Fruit fly (Drosophila melanogaster): Measurements from ENCODE around the gene CG5001.

Gene CG5001

dm6 chr2L:1177522-1177921 is 8.0 kb upstream of the CG5001 start, which contains the start of gene CG4896 (continued):
- TF ChIP-seq hkb (optimal IDR thresholded peaks at IDR 0.05) = no peak
- no peak for TF ChIP-seq hkb (GFP tag; IDR thresholded peaks at IDR 0.05)
- TF ChIP-seq ind (GFP tag; optimal IDR thresholded peaks at IDR 0.05) = no peak
- TF ChIP-seq Abd-B (GFP tag; optimal IDR thresholded peaks at IDR 0.05) = no peak
- no peak for TF ChIP-seq CG6854 (GFP tag; optimal IDR thresholded peaks at IDR 0.05)
- no peak for TF ChIP-seq trem (tag; optimal IDR thresholded peaks at IDR 0.05)
- peak; percentile 80 for TF ChIP-seq CG4617 (GFP tag; optimal IDR thresholded peaks at IDR 0.05; ENCODE audit: borderline replicate concordance)
- peak; percentile 27; the same call in 1 of the 3 replicates for TF ChIP-seq row (GFP tag; IDR thresholded peaks at IDR 0.05)
- no peak for TF ChIP-seq sens-2 (GFP tag; IDR thresholded peaks at IDR 0.05)
- TF ChIP-seq mld (GFP tag; IDR thresholded peaks at IDR 0.05; ENCODE audit: partially characterized antibody) = no peak
- peak; percentile 48; the same call in 2 of the 3 replicates for TF ChIP-seq knrl (GFP tag; IDR thresholded peaks at IDR 0.05; ENCODE audit: partially characterized antibody)
- no peak for TF ChIP-seq Nf-YC (tag; optimal IDR thresholded peaks at IDR 0.05)
- TF ChIP-seq trh (GFP tag; optimal IDR thresholded peaks at IDR 0.05) = no peak
- no peak for TF ChIP-seq sr (GFP tag; IDR thresholded peaks at IDR 0.05)
- no peak for TF ChIP-seq CG4360 (GFP tag; IDR thresholded peaks at IDR 0.05)
- no peak for TF ChIP-seq sim (GFP tag; IDR thresholded peaks at IDR 0.05)
- TF ChIP-seq Xrp1 (GFP tag; IDR thresholded peaks at IDR 0.05) = peak; percentile 27; the same call in 1 of the 2 replicates
- TF ChIP-seq chif (GFP tag; optimal IDR thresholded peaks at IDR 0.05) = no peak
- no peak for TF ChIP-seq HmgD (GFP tag; optimal IDR thresholded peaks at IDR 0.05)
- TF ChIP-seq CG11247 (GFP tag; IDR thresholded peaks at IDR 0.05) = no peak
- TF ChIP-seq E2f1 (GFP tag; IDR thresholded peaks at IDR 0.05) = no peak
- TF ChIP-seq ase (GFP tag; IDR thresholded peaks at IDR 0.05) = no peak
- TF ChIP-seq Gug (GFP tag; IDR thresholded peaks at IDR 0.05) = no peak
- TF ChIP-seq scrt (GFP tag; optimal IDR thresholded peaks at IDR 0.05) = no peak
- no peak for TF ChIP-seq Nf-YB (GFP tag; optimal IDR thresholded peaks at IDR 0.05)
- no peak for TF ChIP-seq gcm2 (GFP tag; optimal IDR thresholded peaks at IDR 0.05)
- TF ChIP-seq stc (GFP tag; IDR thresholded peaks at IDR 0.05) = no peak
- no peak for TF ChIP-seq tll (GFP tag; optimal IDR thresholded peaks at IDR 0.05)
- TF ChIP-seq esg (GFP tag; conservative IDR thresholded peaks at IDR 0.05) = no peak
- no peak for TF ChIP-seq p53 (GFP tag; optimal IDR thresholded peaks at IDR 0.05)
- TF ChIP-seq fd3F (GFP tag; optimal IDR thresholded peaks at IDR 0.05) = no peak
- no peak for TF ChIP-seq CG3163 (GFP tag; optimal IDR thresholded peaks at IDR 0.05)
- peak; percentile 37 for TF ChIP-seq HmgZ (tag; optimal IDR thresholded peaks at IDR 0.05)
- no peak for TF ChIP-seq Oaz (GFP tag; IDR thresholded peaks at IDR 0.05)
- TF ChIP-seq cato (GFP tag; optimal IDR thresholded peaks at IDR 0.05; ENCODE audit: borderline replicate concordance) = no peak
- no peak for TF ChIP-seq sc (optimal IDR thresholded peaks at IDR 0.05)
- TF ChIP-seq sc (GFP tag; optimal IDR thresholded peaks at IDR 0.05) = no peak
- no peak for TF ChIP-seq cwo (GFP tag; optimal IDR thresholded peaks at IDR 0.05)
- no peak for TF ChIP-seq wor (GFP tag; IDR thresholded peaks at IDR 0.05)
- no peak for TF ChIP-seq CG17568 (GFP tag; optimal IDR thresholded peaks at IDR 0.05)
- TF ChIP-seq CG3995 (GFP tag; optimal IDR thresholded peaks at IDR 0.05) = no peak
- TF ChIP-seq CG10462 (GFP tag; optimal IDR thresholded peaks at IDR 0.05) = no peak
- TF ChIP-seq CG12391 (tag; optimal IDR thresholded peaks at IDR 0.05) = no peak
- peak; percentile 85 for TF ChIP-seq MBD-R2 (GFP tag; IDR thresholded peaks at IDR 0.05)
- no peak for TF ChIP-seq CG7271 (tag; optimal IDR thresholded peaks at IDR 0.05)
- no peak for TF ChIP-seq odd (GFP tag; optimal IDR thresholded peaks at IDR 0.05)
- TF ChIP-seq CG12155 (GFP tag; optimal IDR thresholded peaks at IDR 0.05) = no peak
- no peak for TF ChIP-seq CG11456 (GFP tag; IDR thresholded peaks at IDR 0.05)
- TF ChIP-seq fd96Cb (tag; optimal IDR thresholded peaks at IDR 0.05) = no peak
- no peak for TF ChIP-seq Poxn (GFP tag; IDR thresholded peaks at IDR 0.05)
- TF ChIP-seq CHES-1-like (GFP tag; optimal IDR thresholded peaks at IDR 0.05) = no peak
- no peak for TF ChIP-seq HLH54F (GFP tag; optimal IDR thresholded peaks at IDR 0.05)
- no peak for TF ChIP-seq HLHmδ (GFP tag; optimal IDR thresholded peaks at IDR 0.05)

All from whole organism, embryonic.